Worm (Caenorhabditis elegans) whole organism, young adult: ENCODE measurements around the gene F21C10.1.

ENCODE experiments used
- B0336.3 ChIP-seq: fragments of 200-800 bp; sonication (Bioruptor generic); IDR thresholded peaks from 2 replicates; pipeline ENCODE4 v1.3.6; 2022; ENCODE audit warnings: missing genetic modification characterization, missing compliant biosample characterization
- F22D6.2 ChIP-seq: sonication (generic microtip); optimal IDR thresholded peaks from 2 replicates; lab custom pipeline; 2016; ENCODE audit warnings: mild to moderate bottlenecking, missing genetic modification characterization, missing compliant biosample characterization
- F37B4.10 ChIP-seq: fragments of 200-800 bp; sonication (Bioruptor generic); IDR thresholded peaks from 2 replicates; pipeline ENCODE4 v1.3.6; 2022; ENCODE audit warnings: missing genetic modification characterization, missing compliant biosample characterization
- Y56A3A.18 ChIP-seq: fragments of 200-800 bp; sonication (Bioruptor generic); IDR thresholded peaks from 2 replicates; pipeline ENCODE4 v1.3.6; 2022; ENCODE audit warnings: missing genetic modification reagents, missing genetic modification characterization, missing compliant biosample characterization
- Y79H2A.3 ChIP-seq: fragments of 200-800 bp; sonication (Bioruptor generic); conservative IDR thresholded peaks from 2 replicates; pipeline ENCODE4 v1.3.6; 2022; ENCODE audit warnings: missing genetic modification reagents, missing genetic modification characterization, missing compliant biosample characterization
- aptf-3 ChIP-seq: fragments of 200-800 bp; sonication (Bioruptor generic); IDR thresholded peaks from 2 replicates; pipeline ENCODE4 v1.3.6; 2022; ENCODE audit warnings: missing genetic modification characterization, missing compliant biosample characterization
- attf-5 ChIP-seq: fragments of 200-800 bp; sonication (Bioruptor generic); optimal IDR thresholded peaks from 2 replicates; lab custom pipeline; 2018; ENCODE audit warnings: mild to moderate bottlenecking, missing genetic modification characterization, missing compliant biosample characterization
- ccch-3 ChIP-seq: fragments of 200-800 bp; sonication (Bioruptor generic); optimal IDR thresholded peaks from 2 replicates; lab custom pipeline; 2018; ENCODE audit warnings: mild to moderate bottlenecking, missing genetic modification characterization, missing compliant biosample characterization
- dpl-1 ChIP-seq: fragments of 150-350 bp; optimal IDR thresholded peaks from 2 replicates; lab custom pipeline; 2014; ENCODE audit warnings: missing biosample characterization, missing genetic modification reagents, missing genetic modification characterization
- let-526 ChIP-seq: fragments of 200-800 bp; sonication (Bioruptor generic); IDR thresholded peaks from 2 replicates; pipeline ENCODE4 v1.3.6; 2022; ENCODE audit warnings: missing genetic modification reagents, missing genetic modification characterization, missing compliant biosample characterization
- lin-54 ChIP-seq: fragments of 200-800 bp; sonication (Bioruptor generic); optimal IDR thresholded peaks from 2 replicates; lab custom pipeline; 2018; ENCODE audit warnings: mild to moderate bottlenecking, missing genetic modification characterization, missing compliant biosample characterization
- nfyb-1 ChIP-seq: fragments of 200-800 bp; sonication (Bioruptor generic); IDR thresholded peaks from 2 replicates; pipeline ENCODE4 v1.3.6; 2022; ENCODE audit warnings: missing genetic modification reagents, missing genetic modification characterization, missing compliant biosample characterization
- nhr-80 ChIP-seq: sonication (generic microtip); optimal IDR thresholded peaks from 2 replicates; lab custom pipeline; 2016; ENCODE audit warnings: missing genetic modification characterization, missing compliant biosample characterization
- snpc-1.3 ChIP-seq: sonication (generic microtip); optimal IDR thresholded peaks from 2 replicates; lab custom pipeline; 2017; ENCODE audit warnings: missing genetic modification characterization, mild to moderate bottlenecking, missing compliant biosample characterization, antibody characterized with exemption, moderate library complexity, missing genotype, missing genetic modification reagents; ENCODE audit not compliant: insufficient read depth
- snpc-4 ChIP-seq, 5 experiments: fragments of 150-350 bp in 1 of 5; sonication (generic microtip) in 4 of 5; optimal IDR thresholded peaks; 2 replicates each; lab custom pipeline; 2014 to 2018; ENCODE audit warnings: missing genetic modification characterization in 5 of 5, missing biosample characterization in 3 of 5, antibody characterized with exemption in 2 of 5, mild to moderate bottlenecking in 2 of 5, missing compliant biosample characterization in 2 of 5, missing genotype in 2 of 5, moderate library complexity in 2 of 5, missing genetic modification reagents in 1 of 5
- tbp1 ChIP-seq: fragments of 200-800 bp; sonication (Bioruptor generic); optimal IDR thresholded peaks from 2 replicates; lab custom pipeline; 2018; ENCODE audit warnings: mild to moderate bottlenecking, missing genetic modification characterization, missing compliant biosample characterization
- unc-62 ChIP-seq: fragments of 150-350 bp; optimal IDR thresholded peaks from 2 replicates; lab custom pipeline; 2014; ENCODE audit warnings: missing biosample characterization, missing genetic modification reagents, missing genetic modification characterization
- xnd-1 ChIP-seq: sonication (generic microtip); optimal IDR thresholded peaks from 2 replicates; lab custom pipeline; 2016; ENCODE audit warnings: missing genotype, missing genetic modification reagents, missing genetic modification characterization, missing compliant biosample characterization

The F21C10.1 gene

ce11 chrV:9175218-9175837 is 43.2 kb downstream of the F21C10.1 start, which contains the start of gene spas-1 (continued):
- TF ChIP-seq snpc-1.3 (tag; lab: Kevin White, UChicago), result no peak
- TF ChIP-seq nfyb-1 (GFP tag; lab: Robert Waterston, UW), result peak; percentile 56; the same call in 1 of the 2 replicates
- peak; percentile 97 for TF ChIP-seq lin-54
- peak; percentile 91 for TF ChIP-seq dpl-1 (GFP tag; lab: Kevin White, UChicago)
- peak; percentile 77 for TF ChIP-seq nhr-80 (tag; lab: Kevin White, UChicago)
- TF ChIP-seq ccch-3 (GFP tag; lab: Kevin White, UChicago), result no peak
- peak; percentile 40 for TF ChIP-seq xnd-1 (tag; lab: Kevin White, UChicago)
- peak; percentile 49; the same call in 1 of the 2 replicates for TF ChIP-seq Y56A3A.18 (GFP tag; lab: Robert Waterston, UW)
- TF ChIP-seq tbp1 (GFP tag; lab: Kevin White, UChicago), result peak; percentile 67
- no peak for TF ChIP-seq Y79H2A.3 (GFP tag; lab: Robert Waterston, UW)
- peak; percentile 26 for TF ChIP-seq F22D6.2 (tag; lab: Kevin White, UChicago)
- TF ChIP-seq snpc-4 (GFP tag; optimal IDR thresholded peaks at IDR 0.05; lab: Kevin White, UChicago), result no peak
- TF ChIP-seq snpc-4 (tag; optimal IDR thresholded peaks at IDR 0.05; lab: Kevin White, UChicago), result peak in 1 of 4 experiments; percentile 76
- peak; percentile 84 for TF ChIP-seq attf-5
- TF ChIP-seq unc-62 (GFP tag; lab: Kevin White, UChicago), result no peak

ce11 chrV:9181669-9182250 is 49.6 kb downstream of the F21C10.1 start, which contains the start of gene ptr-1:
ptr-1 (minus strand) TSS chrV:9181719.
- TF ChIP-seq F37B4.10, result 0 out of 2 replicates have a peak, but pooled peaks have one; percentile 44
- no peak for TF ChIP-seq let-526
- no peak for TF ChIP-seq aptf-3 (GFP tag; lab: Robert Waterston, UW)
- TF ChIP-seq B0336.3 (GFP tag; lab: Robert Waterston, UW), result no peak
- no peak for TF ChIP-seq tbp1 (GFP tag; lab: Kevin White, UChicago)
